Worm (Caenorhabditis elegans): ENCODE data around the gene ilc-17.1.

DNA sequence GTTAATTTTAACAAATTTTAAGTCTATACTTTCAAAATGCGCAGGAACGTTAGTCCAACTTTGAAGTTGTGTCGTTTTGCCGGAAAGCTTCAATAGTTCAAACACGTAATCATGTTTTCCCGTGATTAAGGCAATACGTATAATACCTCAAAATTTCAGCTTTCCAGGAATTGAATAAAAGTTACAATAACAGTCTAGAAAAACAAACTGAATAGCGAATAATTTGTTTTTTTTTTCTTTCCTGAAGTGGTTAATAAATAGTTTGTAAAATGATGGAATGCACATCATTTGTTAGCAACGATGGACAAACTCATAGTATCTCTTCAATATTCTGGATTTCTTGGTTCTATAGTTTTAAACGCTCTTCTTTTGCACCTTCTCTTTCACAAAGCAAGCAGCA lies 20.4 kb upstream of the ilc-17.1 start, which contains the start of gene str-123:
- TF ChIP-seq jun-1 (tag; optimal IDR thresholded peaks at IDR 0.05) (no peak), elt-3 (tag; optimal IDR thresholded peaks at IDR 0.05) (no peak), nhr-237 (tag; optimal IDR thresholded peaks at IDR 0.05) (no peak), blmp-1 (tag; optimal IDR thresholded peaks at IDR 0.05) (no peak)

Data from whole organism, L1 larva.